Worm (Caenorhabditis elegans): ENCODE results near the gene F37C12.14.

DNA sequence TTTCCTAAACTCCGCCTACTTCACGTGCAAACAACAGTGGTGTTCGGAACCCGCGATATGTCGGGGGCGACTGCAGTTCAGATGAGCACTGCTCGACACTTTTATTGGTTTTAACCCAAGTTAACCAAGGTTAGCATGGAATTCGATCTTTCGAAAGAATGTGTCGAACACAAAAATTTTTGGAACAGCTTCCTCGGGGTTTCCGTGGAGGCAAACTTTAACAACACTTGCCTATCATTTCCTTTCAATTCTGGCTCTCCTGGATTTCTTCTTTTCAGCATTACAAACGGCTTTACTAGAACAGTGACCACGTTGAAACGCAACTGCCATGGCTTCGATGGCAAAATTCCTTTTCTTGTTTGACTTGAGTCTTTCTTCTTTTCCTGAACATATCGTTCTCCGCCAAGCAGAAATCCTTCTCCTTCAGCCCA lies 44.1 kb downstream of the F37C12.14 start:
- TF ChIP-seq sea-1 (GFP tag; conservative IDR thresholded peaks at IDR 0.05) = no peak
- no peak for TF ChIP-seq hnd-1 (tag; optimal IDR thresholded peaks at IDR 0.05)
- TF ChIP-seq ama-1 (optimal IDR thresholded peaks at IDR 0.05) = peak; percentile 94
- no peak for TF ChIP-seq ceh-36 (tag; optimal IDR thresholded peaks at IDR 0.05)
- peak; percentile 8 for TF ChIP-seq hmg-4 (GFP tag; optimal IDR thresholded peaks at IDR 0.05)
- TF ChIP-seq flt-1 (GFP tag; IDR thresholded peaks at IDR 0.05) = no peak
- TF ChIP-seq ets-7 (tag; optimal IDR thresholded peaks at IDR 0.05) = no peak
- TF ChIP-seq tra-4 (tag; optimal IDR thresholded peaks at IDR 0.05) = no peak
- no peak for TF ChIP-seq tbx-11 (GFP tag; IDR thresholded peaks at IDR 0.05)

Measured in whole organism, early embryonic.